Worm (Caenorhabditis elegans) whole organism, young adult: ENCODE data around the gene rpn-2.
A peak's percentile ranks its signal among the peaks of the same experiment; 100 is the strongest.

Experiments
- B0019.2 ChIP-seq: fragments of 200-800 bp; sonication (Bioruptor generic); conservative IDR thresholded peaks from 2 replicates; pipeline ENCODE4 v1.3.6; 2022; ENCODE audit warnings: missing genetic modification reagents, missing genetic modification characterization, missing compliant biosample characterization
- B0261.1 ChIP-seq: sonication (generic microtip); optimal IDR thresholded peaks from 2 replicates; lab custom pipeline; 2016; ENCODE audit warnings: mild to moderate bottlenecking, missing genetic modification characterization, moderate library complexity, missing compliant biosample characterization
- B0336.3 ChIP-seq: fragments of 200-800 bp; sonication (Bioruptor generic); IDR thresholded peaks from 2 replicates; pipeline ENCODE4 v1.3.6; 2022; ENCODE audit warnings: missing genetic modification characterization, missing compliant biosample characterization
- D2030.7 ChIP-seq: fragments of 200-800 bp; sonication (Bioruptor generic); IDR thresholded peaks from 2 replicates; pipeline ENCODE4 v1.3.6; 2022; ENCODE audit warnings: missing genetic modification reagents, missing genetic modification characterization, missing compliant biosample characterization
- F10E7.11 ChIP-seq: sonication (generic microtip); optimal IDR thresholded peaks from 2 replicates; lab custom pipeline; 2017; ENCODE audit warnings: mild to moderate bottlenecking, missing genetic modification characterization, moderate library complexity, missing compliant biosample characterization
- F23B12.7 ChIP-seq: sonication (generic microtip); optimal IDR thresholded peaks from 2 replicates; lab custom pipeline; 2017; ENCODE audit warnings: missing genetic modification characterization, mild to moderate bottlenecking, missing compliant biosample characterization, antibody characterized with exemption, moderate library complexity; ENCODE audit not compliant: insufficient read depth
- F33H1.4 ChIP-seq: fragments of 200-800 bp; sonication (Bioruptor generic); IDR thresholded peaks from 2 replicates; pipeline ENCODE4 v1.3.6; 2022; ENCODE audit warnings: missing genetic modification reagents, missing genetic modification characterization, missing compliant biosample characterization
- F39B2.1 ChIP-seq: fragments of 200-800 bp; sonication (Bioruptor generic); IDR thresholded peaks from 2 replicates; pipeline ENCODE4 v1.3.6; 2022; ENCODE audit warnings: missing genetic modification reagents, missing genetic modification characterization, missing compliant biosample characterization
- F52B5.7 ChIP-seq: sonication (generic microtip); optimal IDR thresholded peaks from 2 replicates; lab custom pipeline; 2016; ENCODE audit warnings: mild to moderate bottlenecking, missing genetic modification characterization, missing compliant biosample characterization
- Y53F4B.3 ChIP-seq: fragments of 200-800 bp; sonication (Bioruptor generic); IDR thresholded peaks from 2 replicates; pipeline ENCODE4 v1.3.6; 2022; ENCODE audit warnings: missing genetic modification reagents, missing genetic modification characterization, missing compliant biosample characterization
- Y56A3A.18 ChIP-seq: fragments of 200-800 bp; sonication (Bioruptor generic); IDR thresholded peaks from 2 replicates; pipeline ENCODE4 v1.3.6; 2022; ENCODE audit warnings: missing genetic modification reagents, missing genetic modification characterization, missing compliant biosample characterization
- Y95B8A.8 ChIP-seq: fragments of 200-800 bp; sonication (Bioruptor generic); IDR thresholded peaks from 2 replicates; pipeline ENCODE4 v1.3.6; 2022; ENCODE audit warnings: missing genetic modification reagents, missing genetic modification characterization, missing compliant biosample characterization
- akir-1 ChIP-seq: fragments of 200-800 bp; sonication (Bioruptor generic); optimal IDR thresholded peaks from 2 replicates; lab custom pipeline; 2018; ENCODE audit warnings: mild to moderate bottlenecking, missing genetic modification characterization, moderate library complexity, missing compliant biosample characterization
- ama-1 ChIP-seq, 3 experiments: fragments of 150-350 bp in 1 of 3; sonication (generic microtip) in 2 of 3; optimal IDR thresholded peaks; 2 replicates each; lab custom pipeline; 2014 to 2018; ENCODE audit warnings: missing biosample characterization in 2 of 3, missing genetic modification characterization in 2 of 3, missing genetic modification reagents in 2 of 3
- aptf-2 ChIP-seq: fragments of 200-800 bp; sonication (Bioruptor generic); conservative IDR thresholded peaks from 2 replicates; pipeline ENCODE4 v1.3.6; 2022; ENCODE audit warnings: missing genetic modification reagents, missing genetic modification characterization, missing compliant biosample characterization
- atf-7 ChIP-seq: sonication (generic microtip); optimal IDR thresholded peaks from 2 replicates; lab custom pipeline; 2017; ENCODE audit warnings: mild to moderate bottlenecking, missing genetic modification characterization, missing compliant biosample characterization
- attf-6 ChIP-seq: fragments of 200-800 bp; sonication (Bioruptor generic); IDR thresholded peaks from 2 replicates; pipeline ENCODE4 v1.3.6; 2022; ENCODE audit warnings: missing genetic modification reagents, missing genetic modification characterization, missing compliant biosample characterization
- ccch-3 ChIP-seq: fragments of 200-800 bp; sonication (Bioruptor generic); optimal IDR thresholded peaks from 2 replicates; lab custom pipeline; 2018; ENCODE audit warnings: mild to moderate bottlenecking, missing genetic modification characterization, missing compliant biosample characterization
- die-1 ChIP-seq: sonication (generic microtip); optimal IDR thresholded peaks from 2 replicates; lab custom pipeline; 2016; ENCODE audit warnings: missing genotype, mild to moderate bottlenecking, missing genetic modification characterization, missing compliant biosample characterization
- dox-1 ChIP-seq: fragments of 200-800 bp; sonication (Bioruptor generic); IDR thresholded peaks from 2 replicates; pipeline ENCODE4 v1.3.6; 2022; ENCODE audit warnings: missing genetic modification reagents, missing genetic modification characterization, missing compliant biosample characterization
- dpff-1 ChIP-seq: sonication (generic microtip); optimal IDR thresholded peaks from 2 replicates; lab custom pipeline; 2017; ENCODE audit warnings: mild to moderate bottlenecking, missing genetic modification characterization, missing compliant biosample characterization
- dpl-1 ChIP-seq: fragments of 150-350 bp; optimal IDR thresholded peaks from 2 replicates; lab custom pipeline; 2014; ENCODE audit warnings: missing biosample characterization, missing genetic modification reagents, missing genetic modification characterization
- egl-18 ChIP-seq: fragments of 200-800 bp; sonication (Bioruptor generic); IDR thresholded peaks from 2 replicates; pipeline ENCODE4 v1.3.6; 2022; ENCODE audit warnings: missing genetic modification reagents, missing genetic modification characterization, missing compliant biosample characterization
- hlh-12 ChIP-seq: sonication (generic microtip); optimal IDR thresholded peaks from 2 replicates; lab custom pipeline; 2016; ENCODE audit warnings: missing genetic modification characterization, missing compliant biosample characterization
- lag-1 ChIP-seq: fragments of 200-800 bp; sonication (Bioruptor generic); IDR thresholded peaks from 2 replicates; pipeline ENCODE4 v1.3.6; 2022; ENCODE audit warnings: missing genetic modification reagents, missing genetic modification characterization, missing compliant biosample characterization
- let-526 ChIP-seq: fragments of 200-800 bp; sonication (Bioruptor generic); IDR thresholded peaks from 2 replicates; pipeline ENCODE4 v1.3.6; 2022; ENCODE audit warnings: missing genetic modification reagents, missing genetic modification characterization, missing compliant biosample characterization
- lin-26 ChIP-seq: fragments of 200-800 bp; sonication (Bioruptor generic); IDR thresholded peaks from 2 replicates; pipeline ENCODE4 v1.3.6; 2022; ENCODE audit warnings: missing genetic modification reagents, missing genetic modification characterization, missing compliant biosample characterization
- lir-1 ChIP-seq: fragments of 200-800 bp; sonication (Bioruptor generic); conservative IDR thresholded peaks from 2 replicates; pipeline ENCODE4 v1.3.6; 2022; ENCODE audit warnings: missing genetic modification reagents, missing genetic modification characterization, missing compliant biosample characterization
- mcd-1 ChIP-seq: fragments of 200-800 bp; sonication (Bioruptor generic); IDR thresholded peaks from 2 replicates; pipeline ENCODE4 v1.3.6; 2022; ENCODE audit warnings: missing genetic modification reagents, missing genetic modification characterization, missing compliant biosample characterization
- nfya-1 ChIP-seq: sonication (generic microtip); optimal IDR thresholded peaks from 2 replicates; lab custom pipeline; 2017; ENCODE audit warnings: antibody characterized with exemption, missing compliant biosample characterization, missing genetic modification characterization, borderline replicate concordance; ENCODE audit not compliant: insufficient read depth
- nfya-2 ChIP-seq: fragments of 200-800 bp; sonication (Bioruptor generic); IDR thresholded peaks from 2 replicates; pipeline ENCODE4 v1.3.6; 2022; ENCODE audit warnings: missing genetic modification reagents, missing genetic modification characterization, missing compliant biosample characterization
- nhr-179 ChIP-seq: sonication (generic microtip); optimal IDR thresholded peaks from 2 replicates; lab custom pipeline; 2016; ENCODE audit warnings: mild to moderate bottlenecking, missing genetic modification characterization, missing compliant biosample characterization
- nhr-80 ChIP-seq: sonication (generic microtip); optimal IDR thresholded peaks from 2 replicates; lab custom pipeline; 2016; ENCODE audit warnings: missing genetic modification characterization, missing compliant biosample characterization
- pbrm-1 ChIP-seq: fragments of 200-800 bp; sonication (Bioruptor generic); IDR thresholded peaks from 2 replicates; pipeline ENCODE4 v1.3.6; 2022; ENCODE audit warnings: missing genetic modification reagents, missing genetic modification characterization, missing compliant biosample characterization
- pha-4 ChIP-seq: fragments of 150-350 bp; sonication (generic microtip); optimal IDR thresholded peaks from 2 replicates; lab custom pipeline; 2014; ENCODE audit warnings: missing biosample characterization, missing genetic modification reagents, missing genetic modification characterization
- sea-2 ChIP-seq: fragments of 200-800 bp; sonication (Bioruptor generic); IDR thresholded peaks from 2 replicates; pipeline ENCODE4 v1.3.6; 2022; ENCODE audit warnings: missing genetic modification characterization, missing compliant biosample characterization
- snpc-1.1 ChIP-seq: sonication (generic microtip); optimal IDR thresholded peaks from 2 replicates; lab custom pipeline; 2017; ENCODE audit warnings: missing genetic modification characterization, mild to moderate bottlenecking, missing compliant biosample characterization, antibody characterized with exemption, moderate library complexity, missing genotype, missing genetic modification reagents; ENCODE audit not compliant: insufficient read depth
- snpc-1.3 ChIP-seq: sonication (generic microtip); optimal IDR thresholded peaks from 2 replicates; lab custom pipeline; 2017; ENCODE audit warnings: missing genetic modification characterization, mild to moderate bottlenecking, missing compliant biosample characterization, antibody characterized with exemption, moderate library complexity, missing genotype, missing genetic modification reagents; ENCODE audit not compliant: insufficient read depth
- snpc-4 ChIP-seq, 5 experiments: fragments of 150-350 bp in 1 of 5; sonication (generic microtip) in 4 of 5; optimal IDR thresholded peaks; 2 replicates each; lab custom pipeline; 2014 to 2018; ENCODE audit warnings: missing genetic modification characterization in 5 of 5, missing biosample characterization in 3 of 5, antibody characterized with exemption in 2 of 5, mild to moderate bottlenecking in 2 of 5, missing compliant biosample characterization in 2 of 5, missing genotype in 2 of 5, moderate library complexity in 2 of 5, missing genetic modification reagents in 1 of 5
- somi-1 ChIP-seq: fragments of 200-800 bp; sonication (Bioruptor generic); optimal IDR thresholded peaks from 2 replicates; lab custom pipeline; 2018; ENCODE audit warnings: mild to moderate bottlenecking, missing genetic modification characterization, missing compliant biosample characterization
- tbx-9 ChIP-seq: sonication (generic microtip); optimal IDR thresholded peaks from 2 replicates; lab custom pipeline; 2016; ENCODE audit warnings: borderline replicate concordance, missing genetic modification characterization, inconsistent platforms, missing compliant biosample characterization
- unc-62 ChIP-seq: fragments of 150-350 bp; optimal IDR thresholded peaks from 2 replicates; lab custom pipeline; 2014; ENCODE audit warnings: missing biosample characterization, missing genetic modification reagents, missing genetic modification characterization
- ztf-25 ChIP-seq: fragments of 200-800 bp; sonication (Bioruptor generic); IDR thresholded peaks from 2 replicates; pipeline ENCODE4 v1.3.6; 2022; ENCODE audit warnings: missing genetic modification reagents, missing genetic modification characterization, missing compliant biosample characterization

rpn-2 gene

DNA sequence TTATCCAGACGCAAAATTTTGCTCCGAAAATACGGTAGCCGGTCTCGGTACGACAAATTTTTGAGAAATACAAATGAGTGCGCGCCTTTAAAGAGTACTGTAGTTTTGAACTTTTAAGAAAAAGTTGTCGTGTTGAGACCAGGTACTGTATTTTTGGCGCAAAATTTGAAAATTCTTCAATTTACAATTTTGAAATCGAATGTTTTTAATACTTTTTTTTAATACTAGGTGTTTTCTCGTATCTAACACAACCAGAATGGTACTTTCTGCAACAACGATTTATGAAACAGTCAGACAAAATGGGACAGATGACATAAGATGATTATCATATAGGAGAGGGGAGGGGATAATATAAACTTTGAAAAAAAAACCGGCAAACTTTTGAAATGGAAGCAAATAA is 3.3 kb upstream of the rpn-2 start (continued):
- TF ChIP-seq tbx-9 (tag; lab: Kevin White, UChicago) (no peak), snpc-1.3 (tag; lab: Kevin White, UChicago) (peak; percentile 18), lag-1 (no peak), nfya-2 (no peak), B0336.3 (GFP tag; lab: Robert Waterston, UW) (no peak), B0261.1 (tag; lab: Kevin White, UChicago) (no peak), F23B12.7 (tag; lab: Kevin White, UChicago) (no peak), lin-26 (GFP tag; lab: Robert Waterston, UW) (no peak), dox-1 (GFP tag; lab: Robert Waterston, UW) (no peak), pbrm-1 (GFP tag; lab: Robert Waterston, UW) (0 out of 2 replicates have a peak, but pooled peaks have one; percentile 34), let-526 (GFP tag; lab: Robert Waterston, UW) (no peak), unc-62 (GFP tag; lab: Kevin White, UChicago) (no peak)

DNA sequence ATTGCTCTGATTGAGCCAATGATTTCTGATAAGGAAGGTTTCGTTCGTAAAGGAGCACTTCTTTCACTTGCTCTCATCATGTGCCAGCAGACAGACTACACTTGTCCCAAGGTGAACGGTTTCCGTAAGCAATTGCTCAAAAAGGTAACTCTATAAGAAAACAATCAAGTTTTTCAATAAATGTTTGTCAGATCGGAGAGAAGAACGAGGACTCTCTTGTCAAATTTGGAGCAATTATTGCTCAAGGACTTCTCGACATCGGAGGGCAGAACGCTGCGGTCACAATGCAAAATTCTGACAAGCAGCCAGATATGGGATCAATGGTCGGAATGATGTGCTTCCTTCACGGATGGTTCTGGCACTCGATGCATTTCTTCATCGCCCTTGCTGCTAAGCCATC is 2.3 kb downstream of the rpn-2 start:
- TF ChIP-seq hlh-12 (no peak), ccch-3 (GFP tag; lab: Kevin White, UChicago) (no peak), nhr-80 (tag; lab: Kevin White, UChicago) (no peak)
- TF ChIP-seq, all 124 proteins: peak for 0

DNA sequence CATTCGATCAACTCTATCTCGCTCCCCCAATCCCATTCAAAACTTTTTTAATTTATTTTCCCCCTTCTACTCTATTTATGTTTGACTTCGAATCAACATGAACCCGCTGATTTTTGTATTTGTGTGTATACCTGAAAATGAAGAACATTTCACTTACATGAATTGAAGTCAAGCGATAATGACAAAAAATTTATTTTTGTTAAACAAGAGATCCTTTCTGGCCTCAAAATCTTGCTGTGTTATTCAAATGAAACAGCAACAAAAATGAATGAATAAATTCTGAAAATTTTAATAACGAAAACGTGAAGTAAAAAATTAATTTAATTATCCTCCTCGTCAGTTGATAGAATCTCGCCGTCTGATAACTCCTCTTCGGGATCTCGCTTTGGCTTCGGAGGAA is 3.5 kb downstream of the rpn-2 start:
- TF ChIP-seq nhr-179 (tag; lab: Kevin White, UChicago) (no peak), egl-18 (no peak), dpff-1 (tag; lab: Kevin White, UChicago) (no peak), B0019.2 (GFP tag; lab: Robert Waterston, UW) (no peak), attf-6 (GFP tag; lab: Robert Waterston, UW) (peak; percentile 68; the same call in 1 of the 2 replicates), Y56A3A.18 (GFP tag; lab: Robert Waterston, UW) (no peak), lin-26 (GFP tag; lab: Robert Waterston, UW) (peak; percentile 68), let-526 (GFP tag; lab: Robert Waterston, UW) (no peak), dpl-1 (GFP tag; lab: Kevin White, UChicago) (no peak), F33H1.4 (GFP tag; lab: Robert Waterston, UW) (no peak), B0336.3 (GFP tag; lab: Robert Waterston, UW) (peak; percentile 73), lir-1 (GFP tag; lab: Robert Waterston, UW) (no peak), Y53F4B.3 (GFP tag; lab: Robert Waterston, UW) (no peak), nhr-80 (tag; lab: Kevin White, UChicago) (no peak), F52B5.7 (no peak), snpc-4 (GFP tag; optimal IDR thresholded peaks at IDR 0.05; lab: Kevin White, UChicago) (no peak), snpc-4 (tag; optimal IDR thresholded peaks at IDR 0.05; lab: Kevin White, UChicago) (peak in 2 of 4 experiments; percentile 4 to 32), F39B2.1 (no peak), die-1 (tag; lab: Kevin White, UChicago) (peak; percentile 7), ama-1 (optimal IDR thresholded peaks at IDR 0.05; lab: Kevin White, UChicago) (no peak), ama-1 (GFP tag; optimal IDR thresholded peaks at IDR 0.05; lab: Kevin White, UChicago) (peak; percentile 53 to 65), akir-1 (no peak), pha-4 (tag; lab: Kevin White, UChicago) (no peak), nfya-1 (tag; lab: Kevin White, UChicago) (no peak), mcd-1 (GFP tag; lab: Robert Waterston, UW) (no peak), aptf-2 (GFP tag; lab: Robert Waterston, UW) (no peak), atf-7 (tag; lab: Kevin White, UChicago) (no peak), ztf-25 (GFP tag; lab: Robert Waterston, UW) (0 out of 2 replicates have a peak, but pooled peaks have one; percentile 41), snpc-1.1 (peak; percentile 56), Y95B8A.8 (GFP tag; lab: Robert Waterston, UW) (peak; percentile 57; the same call in 1 of the 2 replicates), D2030.7 (peak; percentile 25; the same call in 1 of the 2 replicates), F23B12.7 (tag; lab: Kevin White, UChicago) (no peak), F10E7.11 (tag; lab: Kevin White, UChicago) (no peak), sea-2 (no peak), somi-1 (no peak)
